Worm (Caenorhabditis elegans): ENCODE results near the gene fbxb-90.

The fbxb-90 gene

DNA sequence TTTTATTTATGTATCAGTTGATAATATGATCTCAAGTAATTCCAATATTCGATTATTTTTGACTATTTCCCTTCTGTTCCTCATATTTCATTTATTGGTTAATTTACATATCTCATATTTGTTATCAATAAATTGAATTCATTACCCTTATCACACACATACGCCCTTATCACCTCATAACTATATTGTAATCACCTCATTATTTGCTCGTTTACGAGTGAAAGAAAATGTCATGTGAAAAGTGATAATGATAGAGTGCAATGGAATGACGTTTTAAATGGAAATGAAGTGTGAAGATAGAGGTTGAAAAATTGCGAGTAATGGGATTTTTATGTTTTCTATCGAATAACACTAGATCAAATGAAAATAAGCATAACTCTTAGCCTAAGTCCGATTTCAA lies 37.9 kb upstream of the fbxb-90 start (continued):
- TF ChIP-seq gmeb-1 (tag; optimal IDR thresholded peaks at IDR 0.05) (peak; percentile 64), sma-9 (GFP tag; optimal IDR thresholded peaks at IDR 0.05) (peak; percentile 78), sma-9 (tag; optimal IDR thresholded peaks at IDR 0.05) (no peak), mab-5 (tag; optimal IDR thresholded peaks at IDR 0.05) (no peak), elt-1 (tag; optimal IDR thresholded peaks at IDR 0.05) (no peak), unc-39 (tag; optimal IDR thresholded peaks at IDR 0.05) (no peak), mdl-1 (tag; optimal IDR thresholded peaks at IDR 0.05) (no peak), nhr-129 (tag; optimal IDR thresholded peaks at IDR 0.05) (no peak), nhr-6 (tag; optimal IDR thresholded peaks at IDR 0.05) (no peak), blmp-1 (tag; optimal IDR thresholded peaks at IDR 0.05; ENCODE audit: insufficient read depth) (no peak), peb-1 (tag; optimal IDR thresholded peaks at IDR 0.05) (no peak), egl-27 (tag; optimal IDR thresholded peaks at IDR 0.05) (peak; percentile 80), elt-3 (tag; optimal IDR thresholded peaks at IDR 0.05) (no peak), nhr-77 (tag; optimal IDR thresholded peaks at IDR 0.05) (no peak), fos-1 (tag; optimal IDR thresholded peaks at IDR 0.05) (peak; percentile 100), ZK546.5 (tag; optimal IDR thresholded peaks at IDR 0.05) (no peak), nhr-11 (tag; optimal IDR thresholded peaks at IDR 0.05) (no peak), ztf-11 (tag; optimal IDR thresholded peaks at IDR 0.05) (no peak), ceh-16 (tag; optimal IDR thresholded peaks at IDR 0.05) (no peak), sem-4 (tag; optimal IDR thresholded peaks at IDR 0.05) (no peak), lin-11 (tag; optimal IDR thresholded peaks at IDR 0.05) (no peak)

DNA sequence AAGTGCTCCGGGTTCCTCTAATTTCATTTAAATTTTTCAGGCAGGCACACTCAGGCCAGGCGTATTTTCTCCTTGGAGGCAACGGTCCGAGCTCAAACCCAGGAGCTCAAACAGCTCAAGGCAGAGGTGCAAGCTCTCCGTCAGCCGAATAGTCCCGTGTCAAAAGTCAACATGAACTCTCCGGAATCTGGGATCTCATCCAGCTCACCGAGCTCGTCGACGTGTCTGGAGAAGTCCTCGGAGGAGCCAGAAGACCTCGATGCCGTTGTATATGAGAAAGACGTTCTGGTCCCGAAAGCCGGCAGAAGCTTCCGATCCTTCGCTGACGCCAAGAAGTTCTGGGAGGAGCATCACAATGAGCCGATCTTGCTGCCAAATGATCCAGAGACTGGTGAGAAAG lies 37.1 kb upstream of the fbxb-90 start:
- no peak for TF ChIP-seq nhr-129 (tag; optimal IDR thresholded peaks at IDR 0.05)
- TF ChIP-seq C34F6.9 (tag; optimal IDR thresholded peaks at IDR 0.05) = no peak
- no peak for TF ChIP-seq snpc-4 (tag; optimal IDR thresholded peaks at IDR 0.05)

ce11 chrII:3785257-3785656 lies 36.6 kb upstream of the fbxb-90 start, which contains the start of gene T24E12.1:
Gene T24E12.1 (plus strand): TSS chrII:3785557.
- TF ChIP-seq elt-1 (tag; optimal IDR thresholded peaks at IDR 0.05) (no peak), ama-1 (optimal IDR thresholded peaks at IDR 0.05) (no peak), unc-55 (GFP tag; optimal IDR thresholded peaks at IDR 0.05) (no peak), nhr-6 (tag; optimal IDR thresholded peaks at IDR 0.05) (no peak), ceh-82 (tag; optimal IDR thresholded peaks at IDR 0.05) (no peak), mab-5 (tag; optimal IDR thresholded peaks at IDR 0.05) (no peak), sem-4 (tag; optimal IDR thresholded peaks at IDR 0.05) (no peak), sma-3 (GFP tag; optimal IDR thresholded peaks at IDR 0.05) (no peak), nhr-21 (tag; optimal IDR thresholded peaks at IDR 0.05) (no peak)

- no peak for TF ChIP-seq crh-2 (tag; optimal IDR thresholded peaks at IDR 0.05)
- TF ChIP-seq ztf-4 (tag; optimal IDR thresholded peaks at IDR 0.05) = no peak
- no peak for TF ChIP-seq nhr-23 (tag; optimal IDR thresholded peaks at IDR 0.05)
Measured at ce11 chrII:3782309-3783000, 33.8 kb upstream of the fbxb-90 start, which contains the start of gene T24E12.2. Gene T24E12.2 (plus strand): TSS chrII:3782950.

ce11 chrII:3781238-3781637 lies 32.6 kb upstream of the fbxb-90 start:
- TF ChIP-seq crh-2 (tag; optimal IDR thresholded peaks at IDR 0.05) (no peak), nhr-23 (tag; optimal IDR thresholded peaks at IDR 0.05) (no peak), alr-1 (tag; optimal IDR thresholded peaks at IDR 0.05) (no peak), lin-13 (GFP tag; optimal IDR thresholded peaks at IDR 0.05) (no peak), nhr-129 (tag; optimal IDR thresholded peaks at IDR 0.05) (no peak), peb-1 (tag; optimal IDR thresholded peaks at IDR 0.05) (no peak), skn-1 (tag; optimal IDR thresholded peaks at IDR 0.05) (no peak), zag-1 (tag; optimal IDR thresholded peaks at IDR 0.05) (no peak), elt-1 (tag; optimal IDR thresholded peaks at IDR 0.05) (no peak), mab-5 (tag; optimal IDR thresholded peaks at IDR 0.05) (no peak), ztf-1 (GFP tag; conservative IDR thresholded peaks at IDR 0.05) (no peak), dmd-4 (tag; optimal IDR thresholded peaks at IDR 0.05) (no peak), ceh-16 (tag; optimal IDR thresholded peaks at IDR 0.05) (no peak), lsy-2 (tag; optimal IDR thresholded peaks at IDR 0.05) (no peak), mdl-1 (tag; optimal IDR thresholded peaks at IDR 0.05) (no peak), C34F6.9 (tag; optimal IDR thresholded peaks at IDR 0.05) (no peak)

Data from whole organism, L2 larva.